Worm (Caenorhabditis elegans) whole organism, L4 larva: Measurements from ENCODE around the gene F42F12.4.

Experiments used
- F10B5.3 ChIP-seq: sonication (generic microtip); optimal IDR thresholded peaks from 2 replicates; lab custom pipeline; 2016; ENCODE audit warnings: mild to moderate bottlenecking, missing genetic modification characterization, missing compliant biosample characterization
- T26A8.4 ChIP-seq: fragments of 200-800 bp; sonication (Bioruptor generic); IDR thresholded peaks from 2 replicates; pipeline ENCODE4 v1.3.6; 2022; ENCODE audit warnings: missing genetic modification characterization, missing compliant biosample characterization
- Y105C5A.15 ChIP-seq: fragments of 200-800 bp; sonication (Bioruptor generic); IDR thresholded peaks from 2 replicates; pipeline ENCODE4 v1.3.6; 2022; ENCODE audit warnings: missing genetic modification characterization, missing compliant biosample characterization
- Y5F2A.4 ChIP-seq: fragments of 200-800 bp; sonication (Bioruptor generic); optimal IDR thresholded peaks from 2 replicates; lab custom pipeline; 2018; ENCODE audit warnings: mild to moderate bottlenecking, missing genetic modification characterization, missing compliant biosample characterization
- ceh-20 ChIP-seq: fragments of 200-800 bp; sonication (Bioruptor generic); IDR thresholded peaks from 2 replicates; pipeline ENCODE4 v1.3.6; 2022; ENCODE audit warnings: missing genetic modification reagents, missing genetic modification characterization, missing compliant biosample characterization
- ceh-28 ChIP-seq: fragments of 150-350 bp; optimal IDR thresholded peaks from 2 replicates; lab custom pipeline; 2014; ENCODE audit warnings: missing biosample characterization, missing genetic modification reagents, missing genetic modification characterization
- ces-1 ChIP-seq: fragments of 150-350 bp; sonication (generic microtip); optimal IDR thresholded peaks from 4 replicates; lab custom pipeline; 2014; ENCODE audit warnings: missing biosample characterization, missing genetic modification reagents, missing genetic modification characterization
- daf-12 ChIP-seq: fragments of 150-350 bp; optimal IDR thresholded peaks from 2 replicates; lab custom pipeline; 2014; ENCODE audit warnings: missing biosample characterization, missing genetic modification reagents, missing genetic modification characterization
- daf-19 ChIP-seq: fragments of 200-800 bp; sonication (Bioruptor generic); conservative IDR thresholded peaks from 2 replicates; pipeline ENCODE4 v1.3.6; 2022; ENCODE audit warnings: missing genetic modification characterization, missing compliant biosample characterization
- daf-8 ChIP-seq: fragments of 200-800 bp; sonication (Bioruptor generic); IDR thresholded peaks from 2 replicates; pipeline ENCODE4 v1.3.6; 2022; ENCODE audit warnings: missing genetic modification characterization, missing compliant biosample characterization
- dmd-9 ChIP-seq: fragments of 200-800 bp; sonication (Bioruptor generic); IDR thresholded peaks from 2 replicates; pipeline ENCODE4 v1.3.6; 2022; ENCODE audit warnings: missing genetic modification reagents, missing genetic modification characterization, missing compliant biosample characterization
- dve-1 ChIP-seq: sonication (generic microtip); optimal IDR thresholded peaks from 2 replicates; lab custom pipeline; 2017; ENCODE audit warnings: antibody characterized with exemption, mild to moderate bottlenecking, missing genetic modification characterization, missing compliant biosample characterization; ENCODE audit not compliant: insufficient read depth
- fkh-10 ChIP-seq: fragments of 150-350 bp; optimal IDR thresholded peaks from 2 replicates; lab custom pipeline; 2014; ENCODE audit warnings: missing biosample characterization, missing genetic modification reagents, missing genetic modification characterization
- hlh-11 ChIP-seq: fragments of 200-800 bp; sonication (Bioruptor generic); optimal IDR thresholded peaks from 2 replicates; lab custom pipeline; 2018; ENCODE audit warnings: mild to moderate bottlenecking, missing genetic modification characterization, missing compliant biosample characterization
- hmg-1.1 ChIP-seq: fragments of 200-800 bp; sonication (Bioruptor generic); IDR thresholded peaks from 2 replicates; pipeline ENCODE4 v1.3.6; 2022; ENCODE audit warnings: missing genetic modification reagents, missing genetic modification characterization, missing compliant biosample characterization
- lim-7 ChIP-seq: fragments of 200-800 bp; sonication (Bioruptor generic); IDR thresholded peaks from 2 replicates; pipeline ENCODE4 v1.3.6; 2022; ENCODE audit warnings: missing genetic modification characterization, missing compliant biosample characterization
- lin-15B ChIP-seq: fragments of 150-350 bp; sonication (generic microtip); optimal IDR thresholded peaks from 3 replicates; lab custom pipeline; 2014; ENCODE audit warnings: missing biosample characterization, missing genetic modification characterization
- lin-39 ChIP-seq: fragments of 150-350 bp; optimal IDR thresholded peaks from 2 replicates; lab custom pipeline; 2014; ENCODE audit warnings: missing biosample characterization, missing genetic modification reagents, missing genetic modification characterization
- madf-9 ChIP-seq: fragments of 200-800 bp; sonication (Bioruptor generic); conservative IDR thresholded peaks from 2 replicates; pipeline ENCODE4 v1.3.6; 2022; ENCODE audit warnings: missing genetic modification reagents, missing genetic modification characterization, missing compliant biosample characterization
- mdl-1 ChIP-seq, 2 experiments: fragments of 150-350 bp in 1 of 2; sonication (generic microtip) in 1 of 2; optimal IDR thresholded peaks; 2 replicates each; lab custom pipeline; 2014 to 2017; ENCODE audit warnings: missing biosample characterization in 2 of 2, missing genetic modification characterization in 2 of 2
- mep-1 ChIP-seq: fragments of 150-350 bp; sonication (generic microtip); optimal IDR thresholded peaks from 3 replicates; lab custom pipeline; 2014; ENCODE audit warnings: missing biosample characterization, missing genetic modification characterization
- nhr-11 ChIP-seq: fragments of 150-350 bp; optimal IDR thresholded peaks from 2 replicates; lab custom pipeline; 2014; ENCODE audit warnings: missing biosample characterization, missing genetic modification characterization
- nhr-111 ChIP-seq: fragments of 200-800 bp; sonication (Bioruptor generic); optimal IDR thresholded peaks from 2 replicates; lab custom pipeline; 2018; ENCODE audit warnings: mild to moderate bottlenecking, missing genetic modification characterization, missing compliant biosample characterization
- nhr-25 ChIP-seq: sonication (generic microtip); optimal IDR thresholded peaks from 2 replicates; lab custom pipeline; 2017; ENCODE audit warnings: missing genetic modification characterization, mild to moderate bottlenecking, missing compliant biosample characterization, antibody characterized with exemption, moderate library complexity, borderline replicate concordance; ENCODE audit not compliant: insufficient read depth
- nhr-6 ChIP-seq: fragments of 150-350 bp; optimal IDR thresholded peaks from 2 replicates; lab custom pipeline; 2014; ENCODE audit warnings: missing biosample characterization, missing genetic modification characterization
- nhr-76 ChIP-seq: fragments of 150-350 bp; optimal IDR thresholded peaks from 2 replicates; lab custom pipeline; 2014; ENCODE audit warnings: missing biosample characterization, missing genetic modification characterization
- pha-4 ChIP-seq, 2 experiments: fragments of 150-350 bp in 1 of 2; fragments of 200-800 bp in 1 of 2; sonication (Bioruptor generic) in 1 of 2; IDR thresholded peaks in 1 of 2; optimal IDR thresholded peaks in 1 of 2; 2 replicates each; pipeline versions ENCODE4 v1.3.6 to Lab custom; 2014 to 2022; ENCODE audit warnings: missing genetic modification characterization in 2 of 2, missing genetic modification reagents in 2 of 2, missing biosample characterization in 1 of 2, missing compliant biosample characterization in 1 of 2
- pqm-1 ChIP-seq: sonication (generic microtip); optimal IDR thresholded peaks from 2 replicates; lab custom pipeline; 2017; ENCODE audit warnings: missing biosample characterization, missing genetic modification characterization
- saeg-2 ChIP-seq: fragments of 200-800 bp; sonication (Bioruptor generic); IDR thresholded peaks from 2 replicates; pipeline ENCODE4 v1.3.6; 2022; ENCODE audit warnings: missing genetic modification reagents, missing genetic modification characterization, missing compliant biosample characterization
- snpc-4 ChIP-seq: fragments of 150-350 bp; optimal IDR thresholded peaks from 2 replicates; lab custom pipeline; 2014; ENCODE audit warnings: missing biosample characterization, missing genetic modification characterization
- spr-1 ChIP-seq: sonication (generic microtip); optimal IDR thresholded peaks from 2 replicates; lab custom pipeline; 2016; ENCODE audit warnings: mild to moderate bottlenecking, missing genetic modification characterization, missing compliant biosample characterization
- tra-1 ChIP-seq: fragments of 200-800 bp; sonication (Bioruptor generic); IDR thresholded peaks from 2 replicates; pipeline ENCODE4 v1.3.6; 2022; ENCODE audit warnings: missing genetic modification reagents, missing genetic modification characterization, missing compliant biosample characterization
- unc-39 ChIP-seq: sonication (generic microtip); optimal IDR thresholded peaks from 2 replicates; lab custom pipeline; 2017; ENCODE audit warnings: missing biosample characterization, missing genetic modification characterization
- unc-62 ChIP-seq, 3 experiments: fragments of 150-350 bp in 1 of 3; sonication (generic microtip); optimal IDR thresholded peaks in 2 of 3; peaks in 1 of 3; 1 replicate in 1 of 3; 2 replicates in 2 of 3; lab custom pipeline; 2014 to 2017; ENCODE audit warnings: missing biosample characterization in 3 of 3, missing genetic modification characterization in 3 of 3, missing genetic modification reagents in 3 of 3, missing genotype in 1 of 3
- zip-11 ChIP-seq: fragments of 200-800 bp; sonication (Bioruptor generic); IDR thresholded peaks from 2 replicates; pipeline ENCODE4 v1.3.6; 2022; ENCODE audit warnings: missing genetic modification characterization, missing compliant biosample characterization
- zip-2 ChIP-seq: fragments of 150-350 bp; optimal IDR thresholded peaks from 2 replicates; lab custom pipeline; 2014; ENCODE audit warnings: missing biosample characterization, missing genetic modification characterization

The F42F12.4 gene

DNA sequence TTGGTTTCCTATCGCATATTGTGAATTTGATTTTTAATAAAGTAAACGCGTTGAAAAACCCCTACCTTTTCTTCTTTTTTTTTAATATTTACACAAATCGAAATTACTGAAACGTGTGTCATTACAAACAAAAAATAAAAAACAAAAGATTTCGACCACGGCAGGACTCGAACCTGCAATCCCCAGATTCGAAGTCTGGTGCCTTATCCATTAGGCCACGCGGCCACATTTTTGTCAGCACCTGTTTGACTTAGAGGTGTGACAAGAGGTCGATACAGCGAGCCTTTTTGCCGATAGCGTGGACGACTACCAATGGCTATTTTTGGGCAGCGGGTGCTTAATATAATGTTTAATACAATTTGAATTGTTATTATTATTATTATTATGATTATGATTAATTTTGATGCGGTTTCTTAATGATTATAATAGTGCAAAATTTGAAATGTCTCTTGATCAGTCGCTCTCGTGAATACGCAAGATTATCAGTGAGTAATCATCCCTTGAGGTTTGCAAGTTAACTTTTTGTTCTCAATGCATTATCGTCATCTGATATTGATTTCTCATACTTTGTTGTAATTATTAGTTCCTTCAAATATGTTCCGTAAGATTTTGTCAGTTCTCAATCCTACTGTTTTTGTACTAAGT is 14.8 kb downstream of the F42F12.4 start, which contains the start of gene srd-44 (continued):
- TF ChIP-seq Y5F2A.4 (GFP tag; lab: Kevin White, UChicago) (no peak), dmd-9 (GFP tag; lab: Robert Waterston, UW) (0 out of 2 replicates have a peak, but pooled peaks have one; percentile 21), zip-2 (tag; lab: Kevin White, UChicago) (no peak), mdl-1 (tag; optimal IDR thresholded peaks at IDR 0.05; lab: Kevin White, UChicago) (peak in 1 of 2 experiments; percentile 2)

DNA sequence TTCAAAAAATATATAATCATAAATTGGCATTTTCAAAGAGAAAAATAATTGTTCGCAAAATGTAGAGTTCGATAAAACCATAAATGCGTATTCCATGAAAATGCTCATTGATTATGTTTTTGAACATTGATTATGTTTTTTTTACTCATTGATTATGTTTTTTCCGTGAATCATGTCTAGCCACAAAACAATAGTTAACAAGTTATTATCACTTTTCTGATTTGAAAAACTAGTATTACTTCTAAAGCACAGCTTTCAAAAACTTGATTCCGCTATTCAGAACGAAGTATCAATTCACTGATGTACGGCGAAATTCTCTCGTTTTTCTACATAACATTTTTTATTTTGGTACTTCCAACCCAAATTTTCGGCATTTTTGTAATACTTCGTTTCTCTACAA is 16.9 kb downstream of the F42F12.4 start, which contains the start of gene srd-48:
TSS of gene srd-48 (plus strand) at position 301 of the 400 bp plus-strand sequence.
- TF ChIP-seq ceh-20 (GFP tag; lab: Robert Waterston, UW) (no peak), T26A8.4 (GFP tag; lab: Robert Waterston, UW) (no peak), Y105C5A.15 (GFP tag; lab: Robert Waterston, UW) (no peak), dve-1 (tag; lab: Kevin White, UChicago) (no peak), unc-62 (GFP tag; optimal IDR thresholded peaks at IDR 0.05 in 1 of 2; lab: Kevin White, UChicago) (no peak), unc-62 (tag; optimal IDR thresholded peaks at IDR 0.05; lab: Kevin White, UChicago) (no peak), tra-1 (GFP tag; lab: Robert Waterston, UW) (no peak), nhr-76 (tag; lab: Kevin White, UChicago) (no peak), spr-1 (tag; lab: Kevin White, UChicago) (no peak), unc-39 (tag; lab: Kevin White, UChicago) (no peak), snpc-4 (tag; lab: Kevin White, UChicago) (no peak), mep-1 (no peak), nhr-111 (GFP tag; lab: Kevin White, UChicago) (no peak), lin-39 (tag; lab: Kevin White, UChicago) (no peak), daf-19 (GFP tag; lab: Robert Waterston, UW) (no peak), zip-11 (GFP tag; lab: Robert Waterston, UW) (no peak), fkh-10 (no peak), saeg-2 (GFP tag; lab: Robert Waterston, UW) (no peak), lim-7 (GFP tag; lab: Robert Waterston, UW) (no peak), nhr-11 (tag; lab: Kevin White, UChicago) (no peak)

DNA sequence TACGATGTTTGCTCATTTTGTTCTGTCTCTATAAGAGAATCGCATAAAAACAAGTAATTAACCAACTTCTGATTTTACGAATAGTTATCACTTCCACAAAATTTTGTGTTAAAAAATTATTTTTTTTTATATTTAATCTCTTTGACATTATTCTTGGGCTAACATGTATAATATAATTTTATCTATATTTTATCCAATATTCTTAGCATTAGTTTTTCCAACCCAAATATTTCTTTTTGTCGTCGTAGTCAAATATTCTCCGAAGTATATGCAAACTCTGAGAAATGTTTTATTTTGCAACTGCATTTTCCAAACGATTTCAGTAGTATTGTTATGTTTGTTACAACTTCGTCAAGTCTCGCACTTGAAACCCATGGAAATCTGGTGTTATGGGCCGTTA is 19.3 kb downstream of the F42F12.4 start, which contains the start of gene srd-47:
TSS of gene srd-47 (plus strand) at position 164 of the 400 bp plus-strand sequence.
- TF ChIP-seq lin-39 (tag; lab: Kevin White, UChicago): no peak
- TF ChIP-seq unc-62 (GFP tag; optimal IDR thresholded peaks at IDR 0.05 in 1 of 2; lab: Kevin White, UChicago): peak in 1 of 2 experiments; percentile 56
- TF ChIP-seq unc-62 (tag; optimal IDR thresholded peaks at IDR 0.05; lab: Kevin White, UChicago): no peak
- TF ChIP-seq, all 104 proteins: peak for 1

DNA sequence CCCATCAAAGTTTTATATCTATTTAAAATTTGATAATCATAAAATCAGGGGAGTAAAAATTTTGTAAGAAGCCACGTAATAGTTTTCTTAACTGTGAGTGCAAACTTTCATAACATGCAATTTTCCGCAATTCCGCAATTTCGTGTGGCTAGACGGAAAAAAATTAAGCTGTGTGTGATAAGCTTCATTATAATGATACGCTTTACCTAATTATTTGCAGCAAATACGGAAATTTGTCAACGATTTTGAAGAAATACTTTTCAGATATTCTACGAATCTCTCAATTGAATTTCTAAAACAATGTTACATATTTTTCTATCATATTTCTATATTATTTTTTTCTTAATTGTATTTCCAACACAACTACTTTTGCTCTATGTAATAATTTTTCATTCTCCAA is 21.0 kb downstream of the F42F12.4 start, which contains the start of gene srd-46:
TSS of gene srd-46 (plus strand) at position 301 of the 400 bp plus-strand sequence.
- TF ChIP-seq nhr-25 (tag; lab: Kevin White, UChicago) (no peak), pha-4 (GFP tag; IDR thresholded peaks at IDR 0.05; lab: Robert Waterston, UW) (no peak), pha-4 (tag; optimal IDR thresholded peaks at IDR 0.05; lab: Kevin White, UChicago) (no peak), nhr-6 (tag; lab: Kevin White, UChicago) (no peak), hmg-1.1 (GFP tag; lab: Robert Waterston, UW) (no peak), daf-8 (no peak), hlh-11 (tag; lab: Kevin White, UChicago) (no peak), lin-15B (no peak), pqm-1 (no peak)

DNA sequence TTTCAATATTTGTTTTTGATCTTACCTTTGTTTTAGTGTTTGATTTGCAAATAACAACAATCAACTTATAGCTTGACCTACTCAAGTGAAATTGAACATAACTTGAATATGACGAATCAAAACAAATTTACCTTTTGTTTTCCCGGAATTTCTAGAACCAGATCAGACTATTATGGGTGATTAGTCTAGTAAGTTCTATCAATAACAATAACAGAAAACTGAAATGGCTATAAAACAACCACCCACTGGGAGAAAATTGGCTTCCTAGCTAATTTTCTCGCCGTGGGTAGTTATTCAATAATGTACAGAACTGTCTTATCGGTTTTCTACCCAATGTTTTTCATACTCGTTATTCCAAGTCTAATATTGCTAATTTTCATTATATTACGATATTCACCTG is 24.1 kb downstream of the F42F12.4 start, which contains the start of gene srd-45:
TSS of gene srd-45 (plus strand) at position 301 of the 400 bp plus-strand sequence.
- TF ChIP-seq daf-12 (tag; lab: Kevin White, UChicago) (no peak), F10B5.3 (no peak), ceh-28 (tag; lab: Kevin White, UChicago) (no peak), unc-62 (GFP tag; optimal IDR thresholded peaks at IDR 0.05 in 1 of 2; lab: Kevin White, UChicago) (peak in 1 of 2 experiments; percentile 7), unc-62 (tag; optimal IDR thresholded peaks at IDR 0.05; lab: Kevin White, UChicago) (no peak), ces-1 (GFP tag; lab: Kevin White, UChicago) (no peak), madf-9 (no peak)
- TF ChIP-seq, all 104 proteins: peak for 1
